Worm (Caenorhabditis elegans): Measurements from ENCODE around the gene F08F1.9.

DNA sequence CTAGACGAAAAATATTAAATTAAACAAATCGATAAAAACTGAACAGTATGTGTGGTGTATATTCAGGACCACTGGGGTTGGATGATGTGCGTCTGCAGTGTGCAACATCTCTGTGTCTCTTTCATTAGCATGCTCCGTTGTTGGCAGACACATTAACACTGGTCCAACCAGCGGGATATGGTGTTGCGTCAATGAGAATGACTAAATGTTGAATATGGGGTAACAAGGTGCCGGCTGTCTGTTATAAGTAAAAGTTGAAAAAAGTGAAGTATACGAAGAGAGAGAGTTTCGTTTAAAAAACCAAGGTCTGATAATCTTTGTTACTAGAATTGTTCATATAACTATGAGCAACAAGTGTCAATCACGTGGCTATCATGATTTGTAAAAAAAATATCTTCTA, 6.2 kb upstream of the F08F1.9 start, which contains the start of gene ced-8:
- no peak for TF ChIP-seq flt-1 (GFP tag; IDR thresholded peaks at IDR 0.05)
- TF ChIP-seq ztf-23 (GFP tag; IDR thresholded peaks at IDR 0.05): no peak
- TF ChIP-seq ztf-29 (GFP tag; IDR thresholded peaks at IDR 0.05): no peak
- no peak for TF ChIP-seq T22C8.4 (GFP tag; IDR thresholded peaks at IDR 0.05)
- no peak for TF ChIP-seq med-1 (GFP tag; optimal IDR thresholded peaks at IDR 0.05; ENCODE audit: insufficient read depth)

Data from whole organism, midembryonic.